Fruit fly (Drosophila melanogaster) whole organism, embryonic: ENCODE data around the gene CG4291.

Experiments used
- CG11247 ChIP-seq: fragments of 200-800 bp; sonication (Bioruptor generic); IDR thresholded peaks from 2 replicates; pipeline ENCODE4 v1.3.6; 2022; ENCODE audit warnings: missing biosample characterization, missing genetic modification characterization
- CG12744 ChIP-seq: fragments of 200-800 bp; sonication (Bioruptor generic); optimal IDR thresholded peaks from 2 replicates; lab custom pipeline; 2016; ENCODE audit warnings: missing biosample characterization, missing genetic modification characterization
- CG15269 ChIP-seq: fragments of 200-800 bp; sonication (Bioruptor generic); optimal IDR thresholded peaks from 2 replicates; lab custom pipeline; 2018; ENCODE audit warnings: missing biosample characterization, mild to moderate bottlenecking, missing genetic modification characterization, moderate library complexity
- CG15601 ChIP-seq: fragments of 200-800 bp; sonication (Bioruptor generic); optimal IDR thresholded peaks from 3 replicates; lab custom pipeline; 2019; ENCODE audit warnings: missing biosample characterization, mild to moderate bottlenecking, missing genetic modification characterization, moderate library complexity
- CG16815 ChIP-seq: fragments of 200-800 bp; sonication (Bioruptor generic); optimal IDR thresholded peaks from 3 replicates; lab custom pipeline; 2017; ENCODE audit warnings: missing biosample characterization, mild to moderate bottlenecking, missing genetic modification characterization
- CG17385 ChIP-seq: fragments of 200-800 bp; sonication (Bioruptor generic); optimal IDR thresholded peaks from 3 replicates; lab custom pipeline; 2018; ENCODE audit warnings: missing biosample characterization, mild to moderate bottlenecking, missing genetic modification characterization
- CG17612 ChIP-seq: fragments of 200-800 bp; sonication (Bioruptor generic); IDR thresholded peaks from 2 replicates; pipeline ENCODE4 v1.3.6; 2022; ENCODE audit warnings: missing biosample characterization, missing genetic modification characterization
- CG17829 ChIP-seq: fragments of 200-800 bp; optimal IDR thresholded peaks from 2 replicates; lab custom pipeline; 2019; ENCODE audit warnings: missing biosample characterization, mild to moderate bottlenecking, missing genetic modification characterization, moderate library complexity
- CG18262 ChIP-seq: fragments of 200-800 bp; optimal IDR thresholded peaks from 3 replicates; lab custom pipeline; 2019; ENCODE audit warnings: missing biosample characterization, mild to moderate bottlenecking, missing genetic modification characterization, moderate library complexity
- CG2678 ChIP-seq: fragments of 200-800 bp; sonication (Bioruptor generic); optimal IDR thresholded peaks from 3 replicates; lab custom pipeline; 2019; ENCODE audit warnings: missing biosample characterization, mild to moderate bottlenecking, missing genetic modification characterization, moderate library complexity
- CG31224 ChIP-seq: fragments of 200-800 bp; sonication (Bioruptor generic); IDR thresholded peaks from 2 replicates; pipeline ENCODE4 v1.3.6; 2022; ENCODE audit warnings: missing biosample characterization, missing genetic modification characterization
- CG32767 ChIP-seq: fragments of 200-800 bp; sonication (Bioruptor generic); IDR thresholded peaks from 2 replicates; pipeline ENCODE4 v1.3.6; 2022; ENCODE audit warnings: missing biosample characterization, missing genetic modification characterization
- CG6175 ChIP-seq: fragments of 200-800 bp; sonication (Bioruptor generic); IDR thresholded peaks from 3 replicates; pipeline ENCODE4 v1.3.6; 2022; ENCODE audit warnings: missing biosample characterization, missing genetic modification characterization
- CG6765 ChIP-seq: fragments of 200-800 bp; sonication (Bioruptor generic); optimal IDR thresholded peaks from 3 replicates; lab custom pipeline; 2017; ENCODE audit warnings: missing biosample characterization, mild to moderate bottlenecking, missing genetic modification characterization
- CG7987 ChIP-seq: fragments of 200-800 bp; sonication (Bioruptor generic); optimal IDR thresholded peaks from 2 replicates; lab custom pipeline; 2018; ENCODE audit warnings: missing biosample characterization, mild to moderate bottlenecking, missing genetic modification characterization, moderate library complexity
- CG8290 ChIP-seq, 3 experiments: fragments of 200-800 bp; sonication (Bioruptor generic); optimal IDR thresholded peaks; 2 replicates each; lab custom pipeline; 2016 to 2019; ENCODE audit warnings: missing biosample characterization in 3 of 3, missing genetic modification characterization in 3 of 3, mild to moderate bottlenecking in 2 of 3, moderate library complexity in 1 of 3
- CG8765 ChIP-seq: fragments of 200-800 bp; sonication (Bioruptor generic); IDR thresholded peaks from 2 replicates; pipeline ENCODE4 v1.3.6; 2022; ENCODE audit warnings: missing biosample characterization, missing genetic modification characterization
- CG9609 ChIP-seq: fragments of 200-800 bp; sonication (Bioruptor generic); optimal IDR thresholded peaks from 3 replicates; lab custom pipeline; 2016; ENCODE audit warnings: missing biosample characterization, missing genetic modification characterization
- CrebB ChIP-seq: fragments of 200-800 bp; sonication (Bioruptor generic); optimal IDR thresholded peaks from 3 replicates; lab custom pipeline; 2018; ENCODE audit warnings: missing biosample characterization, mild to moderate bottlenecking, missing genetic modification characterization
- Dref ChIP-seq: fragments of 200-800 bp; sonication (Bioruptor generic); IDR thresholded peaks from 2 replicates; pipeline ENCODE4 v1.3.6; 2022; ENCODE audit warnings: missing biosample characterization, missing genetic modification characterization
- Eip74EF ChIP-seq, 2 experiments: fragments of 200-800 bp in 1 of 2; fragments of >200 bp in 1 of 2; sonication (Bioruptor generic) in 1 of 2; optimal IDR thresholded peaks; 2 replicates each; lab custom pipeline; 2017 to 2019; ENCODE audit warnings: missing biosample characterization in 2 of 2, missing genetic modification characterization in 2 of 2, mild to moderate bottlenecking in 1 of 2, moderate library complexity in 1 of 2
- H2.0 ChIP-seq: fragments of 200-800 bp; sonication (Bioruptor generic); IDR thresholded peaks from 2 replicates; pipeline ENCODE4 v1.3.6; 2022; ENCODE audit warnings: missing biosample characterization, missing genetic modification characterization
- HHEX ChIP-seq: fragments of 200-800 bp; sonication (Bioruptor generic); optimal IDR thresholded peaks from 3 replicates; lab custom pipeline; 2017; ENCODE audit warnings: missing biosample characterization, mild to moderate bottlenecking, missing genetic modification characterization, missing genetic modification reagents
- HLH3B ChIP-seq: fragments of 200-800 bp; sonication (Bioruptor generic); IDR thresholded peaks from 2 replicates; pipeline ENCODE4 v1.3.6; 2022; ENCODE audit warnings: missing biosample characterization, missing genetic modification characterization
- MBD-R2 ChIP-seq: fragments of 200-800 bp; sonication (Bioruptor generic); IDR thresholded peaks from 2 replicates; pipeline ENCODE4 v1.3.6; 2022; ENCODE audit warnings: missing biosample characterization, missing genetic modification characterization
- MESR4 ChIP-seq: fragments of 200-800 bp; sonication (Bioruptor generic); optimal IDR thresholded peaks from 2 replicates; lab custom pipeline; 2018; ENCODE audit warnings: missing biosample characterization, mild to moderate bottlenecking, missing genetic modification characterization, moderate library complexity
- Max ChIP-seq: fragments of 200-800 bp; sonication (Bioruptor generic); optimal IDR thresholded peaks from 2 replicates; lab custom pipeline; 2016; ENCODE audit warnings: missing biosample characterization, mild to moderate bottlenecking, missing genetic modification characterization
- Mrtf ChIP-seq: fragments of 200-800 bp; sonication (Bioruptor generic); IDR thresholded peaks from 3 replicates; pipeline ENCODE4 v1.3.6; 2022; ENCODE audit warnings: missing biosample characterization, missing genetic modification characterization
- NK7.1 ChIP-seq: fragments of 200-800 bp; sonication (Bioruptor generic); optimal IDR thresholded peaks from 3 replicates; lab custom pipeline; 2016; ENCODE audit warnings: missing biosample characterization, missing genetic modification characterization
- Ptx1 ChIP-seq: fragments of 200-800 bp; sonication (Bioruptor generic); IDR thresholded peaks from 2 replicates; pipeline ENCODE4 v1.3.6; 2022; ENCODE audit warnings: missing biosample characterization, missing genetic modification characterization
- amos ChIP-seq: fragments of 200-800 bp; sonication (Bioruptor generic); IDR thresholded peaks from 2 replicates; pipeline ENCODE4 v1.3.6; 2022; ENCODE audit warnings: missing biosample characterization, missing genetic modification characterization; ENCODE audit not compliant: partially characterized antibody
- bbx ChIP-seq: fragments of 200-800 bp; sonication (Bioruptor generic); IDR thresholded peaks from 2 replicates; pipeline ENCODE4 v1.3.6; 2022; ENCODE audit warnings: missing biosample characterization, missing genetic modification characterization; ENCODE audit not compliant: partially characterized antibody
- bcd ChIP-seq: fragments of 200-800 bp; sonication (Bioruptor generic); optimal IDR thresholded peaks from 2 replicates; lab custom pipeline; 2017; ENCODE audit warnings: missing biosample characterization, mild to moderate bottlenecking, missing genetic modification characterization
- br ChIP-seq: fragments of >200 bp; optimal IDR thresholded peaks from 2 replicates; lab custom pipeline; 2017
- btn ChIP-seq: fragments of 200-800 bp; sonication (Bioruptor generic); optimal IDR thresholded peaks from 2 replicates; lab custom pipeline; 2016; ENCODE audit warnings: missing biosample characterization, missing genetic modification characterization
- esg ChIP-seq: fragments of 200-800 bp; sonication (Bioruptor generic); conservative IDR thresholded peaks from 2 replicates; pipeline ENCODE4 v1.3.6; 2022; ENCODE audit warnings: missing biosample characterization, missing genetic modification characterization
- gt ChIP-seq: fragments of 200-800 bp; sonication (Bioruptor generic); IDR thresholded peaks from 2 replicates; pipeline ENCODE4 v1.3.6; 2022; ENCODE audit warnings: missing biosample characterization, missing genetic modification characterization
- lmd ChIP-seq: fragments of 200-800 bp; sonication (Bioruptor generic); IDR thresholded peaks from 2 replicates; pipeline ENCODE4 v1.3.6; 2022; ENCODE audit warnings: missing biosample characterization, missing genetic modification characterization
- lola ChIP-seq, 3 experiments: fragments of >200 bp in 2 of 3; fragments of 200-800 bp in 1 of 3; sonication (Bioruptor generic) in 1 of 3; optimal IDR thresholded peaks; 2 replicates each; lab custom pipeline; 2017 to 2019; ENCODE audit warnings: missing biosample characterization in 3 of 3, missing genetic modification characterization in 3 of 3, mild to moderate bottlenecking in 1 of 3, moderate library complexity in 1 of 3
- luna ChIP-seq: fragments of 200-800 bp; sonication (Bioruptor generic); optimal IDR thresholded peaks from 2 replicates; lab custom pipeline; 2016; ENCODE audit warnings: missing biosample characterization, missing genetic modification characterization
- repo ChIP-seq: fragments of 200-800 bp; sonication (Bioruptor generic); optimal IDR thresholded peaks from 2 replicates; lab custom pipeline; 2016; ENCODE audit warnings: missing biosample characterization, missing genetic modification characterization
- row ChIP-seq: fragments of 200-800 bp; sonication (Bioruptor generic); IDR thresholded peaks from 3 replicates; pipeline ENCODE4 v1.3.6; 2022; ENCODE audit warnings: missing biosample characterization, missing genetic modification characterization
- slbo ChIP-seq: fragments of 200-800 bp; sonication (Bioruptor generic); IDR thresholded peaks from 2 replicates; pipeline ENCODE4 v1.3.6; 2022; ENCODE audit warnings: missing biosample characterization, missing genetic modification characterization
- tgo ChIP-seq: fragments of 200-800 bp; sonication (Bioruptor generic); IDR thresholded peaks from 3 replicates; pipeline ENCODE4 v1.3.6; 2022; ENCODE audit warnings: missing biosample characterization, missing genetic modification characterization
- tna ChIP-seq: fragments of 200-800 bp; sonication (Bioruptor generic); IDR thresholded peaks from 2 replicates; pipeline ENCODE4 v1.3.6; 2022; ENCODE audit warnings: missing biosample characterization, missing genetic modification characterization; ENCODE audit not compliant: partially characterized antibody
- toy ChIP-seq: fragments of 200-800 bp; sonication (Bioruptor generic); IDR thresholded peaks from 2 replicates; pipeline ENCODE4 v1.3.6; 2022; ENCODE audit warnings: missing biosample characterization, missing genetic modification characterization
- twi ChIP-seq: fragments of 200-800 bp; optimal IDR thresholded peaks from 2 replicates; lab custom pipeline; 2019; ENCODE audit warnings: missing biosample characterization, mild to moderate bottlenecking, missing genetic modification characterization, moderate library complexity
- wek ChIP-seq: fragments of 200-800 bp; sonication (Bioruptor generic); optimal IDR thresholded peaks from 3 replicates; lab custom pipeline; 2018; ENCODE audit warnings: missing biosample characterization, mild to moderate bottlenecking, missing genetic modification characterization, moderate library complexity
- z ChIP-seq: fragments of 200-800 bp; sonication (Bioruptor generic); IDR thresholded peaks from 3 replicates; pipeline ENCODE4 v1.3.6; 2022; ENCODE audit warnings: missing biosample characterization, missing genetic modification characterization

The CG4291 gene

DNA sequence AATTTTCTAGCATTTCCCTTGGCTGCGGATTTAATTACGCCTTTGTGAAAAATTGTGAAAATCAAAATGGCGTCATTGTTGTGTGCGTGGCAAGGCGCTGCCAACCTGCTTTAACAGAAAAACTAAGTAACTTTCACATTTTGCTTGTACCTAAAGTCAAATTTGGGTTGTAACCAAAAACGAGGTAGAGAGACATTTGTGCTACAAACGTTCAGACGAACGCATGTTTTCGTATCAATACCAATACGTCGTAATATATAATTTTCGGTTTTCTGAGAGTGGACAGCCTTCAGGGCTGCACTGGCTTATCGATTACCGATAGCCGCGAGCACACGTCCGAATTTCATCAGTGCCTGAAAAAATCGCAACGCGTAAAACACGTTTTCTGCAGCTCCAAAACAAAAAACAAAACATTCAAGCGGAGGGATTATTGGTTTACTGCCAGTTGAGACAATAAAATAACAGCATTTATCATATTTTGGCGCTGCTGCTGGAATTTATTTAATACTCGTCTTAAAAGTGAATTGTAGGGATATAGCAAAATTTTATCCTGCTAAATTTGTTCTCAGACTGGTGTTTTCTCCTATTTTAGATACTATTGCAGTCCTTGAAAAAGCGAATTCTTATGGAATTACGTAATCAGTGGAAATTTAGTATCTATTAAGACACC, 18.4 kb upstream of the CG4291 start (continued):
- no peak for TF ChIP-seq tna (GFP tag; lab: Robert Waterston, UW)
- TF ChIP-seq HLH3B (GFP tag; lab: Robert Waterston, UW) = peak; percentile 64
- peak; percentile 42 for TF ChIP-seq CG7987 (GFP tag; lab: Kevin White, UChicago)
- peak; percentile 59 for TF ChIP-seq esg (GFP tag; lab: Robert Waterston, UW)
- TF ChIP-seq CG17829 (tag; lab: Kevin White, UChicago) = peak; percentile 56
- TF ChIP-seq lmd (GFP tag; lab: Robert Waterston, UW) = peak; percentile 59
- TF ChIP-seq CG9609 (GFP tag; lab: Kevin White, UChicago) = peak; percentile 59
- no peak for TF ChIP-seq br
- peak; percentile 72 for TF ChIP-seq btn (GFP tag; lab: Kevin White, UChicago)
- TF ChIP-seq gt (GFP tag; lab: Robert Waterston, UW) = no peak
- peak; percentile 82 for TF ChIP-seq row (GFP tag; lab: Robert Waterston, UW)
- TF ChIP-seq CG16815 = peak; percentile 43
- no peak for TF ChIP-seq z
- peak; percentile 29 for TF ChIP-seq CG17385 (GFP tag; lab: Kevin White, UChicago)
- TF ChIP-seq Max (GFP tag; lab: Kevin White, UChicago) = peak; percentile 75
- TF ChIP-seq CG2678 (tag; lab: Kevin White, UChicago) = peak; percentile 71
- TF ChIP-seq lola (GFP tag; optimal IDR thresholded peaks at IDR 0.05; lab: Kevin White, UChicago) = peak in 1 of 3 experiments; percentile 38
- peak; percentile 52; the same call in 2 of the 3 replicates for TF ChIP-seq Mrtf (GFP tag; lab: Robert Waterston, UW)
- TF ChIP-seq amos (GFP tag; lab: Robert Waterston, UW) = peak; percentile 38
- TF ChIP-seq CG6765 (GFP tag; lab: Kevin White, UChicago) = peak; percentile 67
- peak; percentile 55 for TF ChIP-seq CG15601 (tag; lab: Kevin White, UChicago)
- no peak; the same call in 1 of the 2 replicates for TF ChIP-seq CG32767 (GFP tag; lab: Robert Waterston, UW)
- TF ChIP-seq NK7.1 (GFP tag; lab: Kevin White, UChicago) = peak; percentile 50
- peak; percentile 8 for TF ChIP-seq CG12744 (GFP tag; lab: Kevin White, UChicago)
- no peak; the same call in 1 of the 2 replicates for TF ChIP-seq CG31224 (GFP tag; lab: Robert Waterston, UW)
- TF ChIP-seq Eip74EF (GFP tag; optimal IDR thresholded peaks at IDR 0.05; lab: Kevin White, UChicago) = peak in 1 of 2 experiments; percentile 28
- TF ChIP-seq MESR4 (GFP tag; lab: Kevin White, UChicago) = peak; percentile 50
- peak; percentile 43 for TF ChIP-seq HHEX (GFP tag; lab: Kevin White, UChicago)
- peak; percentile 21 for TF ChIP-seq wek (GFP tag; lab: Kevin White, UChicago)
- peak; percentile 76 for TF ChIP-seq luna (GFP tag; lab: Kevin White, UChicago)
- peak; percentile 16 for TF ChIP-seq CrebB
- TF ChIP-seq CG6175 (GFP tag; lab: Robert Waterston, UW) = peak; percentile 49; the same call in 1 of the 3 replicates
- peak; percentile 82 for TF ChIP-seq Dref (GFP tag; lab: Robert Waterston, UW)
- TF ChIP-seq tgo = peak; percentile 66; the same call in 2 of the 3 replicates
- peak; percentile 43 for TF ChIP-seq CG18262 (tag; lab: Kevin White, UChicago)
- no peak for TF ChIP-seq CG8290 (GFP tag; optimal IDR thresholded peaks at IDR 0.05; lab: Kevin White, UChicago)
- TF ChIP-seq CG8290 (tag; optimal IDR thresholded peaks at IDR 0.05; lab: Kevin White, UChicago) = peak in 1 of 2 experiments; percentile 59
- TF ChIP-seq H2.0 = peak; percentile 79
- peak; percentile 64 for TF ChIP-seq CG15269 (tag; lab: Kevin White, UChicago)
- TF ChIP-seq CG11247 (GFP tag; lab: Robert Waterston, UW) = no peak
- peak; percentile 79 for TF ChIP-seq slbo (GFP tag; lab: Robert Waterston, UW)
- no peak for TF ChIP-seq CG17612
- TF ChIP-seq CG8765 = peak; percentile 51; the same call in 1 of the 2 replicates
- TF ChIP-seq twi (tag; lab: Kevin White, UChicago) = no peak
- TF ChIP-seq bbx (GFP tag; lab: Robert Waterston, UW) = no peak; the same call in 1 of the 2 replicates
- TF ChIP-seq toy (GFP tag; lab: Robert Waterston, UW) = no peak
- peak; percentile 41; the same call in 1 of the 2 replicates for TF ChIP-seq MBD-R2
- peak; percentile 78 for TF ChIP-seq repo (GFP tag; lab: Kevin White, UChicago)
- peak; percentile 70 for TF ChIP-seq Ptx1 (GFP tag; lab: Robert Waterston, UW)
- peak; percentile 67 for TF ChIP-seq bcd (GFP tag; lab: Kevin White, UChicago)
